Fruit fly (Drosophila melanogaster): ENCODE results near the gene CG31323.

Gene CG31323

DNA sequence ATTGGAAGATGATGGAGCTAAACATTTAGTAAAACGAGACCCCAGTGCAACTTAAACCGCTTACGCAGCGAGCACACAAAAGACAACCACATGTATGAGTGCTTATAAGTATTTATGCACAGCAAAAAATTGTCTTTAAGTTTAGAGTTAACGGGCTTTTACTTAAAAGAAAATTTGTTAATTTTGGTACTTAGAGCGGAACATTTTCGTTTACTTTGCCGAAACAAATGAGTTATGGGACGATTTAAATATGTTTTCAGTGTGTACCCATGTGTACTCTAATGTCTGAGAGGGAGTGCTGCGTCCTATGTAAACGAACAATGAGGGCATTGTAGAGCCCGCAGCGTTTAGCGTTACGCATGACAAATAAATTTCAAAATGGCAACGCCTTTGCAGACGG is 48.9 kb upstream of the CG31323 start (continued):
- TF ChIP-seq prd (optimal IDR thresholded peaks at IDR 0.05), result no peak
- TF ChIP-seq prd (GFP tag; IDR thresholded peaks at IDR 0.05), result peak; percentile 48; the same call in 2 of the 3 replicates
- TF ChIP-seq Trl (optimal IDR thresholded peaks at IDR 0.05), result no peak
- TF ChIP-seq Trl (GFP tag; optimal IDR thresholded peaks at IDR 0.05), result no peak
- no peak for TF ChIP-seq pb (GFP tag; optimal IDR thresholded peaks at IDR 0.05)
- TF ChIP-seq CG11560 (tag; IDR thresholded peaks at IDR 0.05), result 0 out of 3 replicates have a peak, but pooled peaks have one; percentile 41
- no peak for TF ChIP-seq bbx (GFP tag; IDR thresholded peaks at IDR 0.05; ENCODE audit: partially characterized antibody)
- TF ChIP-seq chn (GFP tag; optimal IDR thresholded peaks at IDR 0.05), result peak; percentile 22
- TF ChIP-seq dpn (GFP tag; optimal IDR thresholded peaks at IDR 0.05), result peak in 1 of 2 experiments; percentile 60
- no peak for TF ChIP-seq GATAe (GFP tag; conservative IDR thresholded peaks at IDR 0.05)
- TF ChIP-seq CG14441 (GFP tag; IDR thresholded peaks at IDR 0.05), result 0 out of 2 replicates have a peak, but pooled peaks have one; percentile 47
- TF ChIP-seq emc (GFP tag; optimal IDR thresholded peaks at IDR 0.05), result no peak

DNA sequence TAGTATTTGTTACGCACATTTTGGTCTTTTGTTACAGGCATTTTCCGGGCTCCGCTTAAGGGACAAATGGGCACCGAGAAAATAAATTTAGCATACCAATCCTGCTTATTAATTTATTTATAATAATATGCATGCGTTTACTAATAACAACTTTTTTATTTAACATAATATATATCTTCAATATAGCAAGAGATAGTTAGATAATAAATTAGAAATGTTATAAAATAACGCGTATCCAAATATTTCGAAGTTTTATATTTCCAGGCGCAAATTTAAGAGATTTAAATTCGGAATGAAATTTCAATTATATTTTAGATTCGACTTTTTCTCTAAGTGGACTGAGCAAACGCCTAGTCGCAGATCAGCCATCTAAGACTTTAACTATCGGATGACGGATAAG is 47.8 kb upstream of the CG31323 start:
- no peak for TF ChIP-seq CG6175 (GFP tag; IDR thresholded peaks at IDR 0.05)
- TF ChIP-seq Vsx1 (GFP tag; optimal IDR thresholded peaks at IDR 0.05), result no peak
- TF ChIP-seq abd-A (tag; optimal IDR thresholded peaks at IDR 0.05), result no peak
- no peak for TF ChIP-seq HmgZ (tag; optimal IDR thresholded peaks at IDR 0.05)
- TF ChIP-seq hth (optimal IDR thresholded peaks at IDR 0.05), result no peak
- no peak for TF ChIP-seq crp (GFP tag; optimal IDR thresholded peaks at IDR 0.05)
- no peak for TF ChIP-seq CG16815 (GFP tag; optimal IDR thresholded peaks at IDR 0.05)
- no peak for TF ChIP-seq CG5245 (GFP tag; optimal IDR thresholded peaks at IDR 0.05)
- TF ChIP-seq CHES-1-like (GFP tag; optimal IDR thresholded peaks at IDR 0.05), result no peak
- TF ChIP-seq lmd (GFP tag; IDR thresholded peaks at IDR 0.05), result 0 out of 2 replicates have a peak, but pooled peaks have one; percentile 18
- TF ChIP-seq lilli (GFP tag; optimal IDR thresholded peaks at IDR 0.05), result no peak
- TF ChIP-seq lab (GFP tag; optimal IDR thresholded peaks at IDR 0.05), result peak; percentile 48
- no peak for TF ChIP-seq NfI (GFP tag; optimal IDR thresholded peaks at IDR 0.05)
- peak; percentile 52 for TF ChIP-seq CG2678 (tag; optimal IDR thresholded peaks at IDR 0.05)
- TF ChIP-seq Med (GFP tag), result no peak
- no peak for TF ChIP-seq CG6254 (GFP tag; optimal IDR thresholded peaks at IDR 0.05)
- no peak for TF ChIP-seq CG9932 (GFP tag; IDR thresholded peaks at IDR 0.05)
- TF ChIP-seq Fer1 (GFP tag; optimal IDR thresholded peaks at IDR 0.05), result peak; percentile 13
- TF ChIP-seq CG13424 (tag; optimal IDR thresholded peaks at IDR 0.05), result peak; percentile 17
- no peak for TF ChIP-seq CG11247 (GFP tag; IDR thresholded peaks at IDR 0.05)
- peak; percentile 22 for TF ChIP-seq CG18599 (GFP tag; optimal IDR thresholded peaks at IDR 0.05)
- no peak for TF ChIP-seq sim (GFP tag; IDR thresholded peaks at IDR 0.05)
- no peak for TF ChIP-seq ro (GFP tag; IDR thresholded peaks at IDR 0.05)
- TF ChIP-seq slp2 (GFP tag; optimal IDR thresholded peaks at IDR 0.05), result no peak
- TF ChIP-seq Meics (GFP tag; optimal IDR thresholded peaks at IDR 0.05), result peak; percentile 46
- no peak for TF ChIP-seq E2f1 (GFP tag; IDR thresholded peaks at IDR 0.05)
- no peak for TF ChIP-seq CG18476 (GFP tag; optimal IDR thresholded peaks at IDR 0.05)
- TF ChIP-seq CG7839 (tag; optimal IDR thresholded peaks at IDR 0.05), result peak; percentile 46
- no peak for TF ChIP-seq zen2 (GFP tag; IDR thresholded peaks at IDR 0.05; ENCODE audit: partially characterized antibody)
- no peak for TF ChIP-seq Ravus (GFP tag; IDR thresholded peaks at IDR 0.05)
- no peak for TF ChIP-seq hbn (GFP tag; IDR thresholded peaks at IDR 0.05; ENCODE audit: partially characterized antibody)
- TF ChIP-seq Dbx (GFP tag; IDR thresholded peaks at IDR 0.05), result no peak
- TF ChIP-seq Atf3 (GFP tag; optimal IDR thresholded peaks at IDR 0.05), result no peak
- TF ChIP-seq gem (tag; optimal IDR thresholded peaks at IDR 0.05), result peak; percentile 18
- TF ChIP-seq CG17328 (GFP tag; IDR thresholded peaks at IDR 0.05), result no peak
- no peak for TF ChIP-seq Hey (tag; optimal IDR thresholded peaks at IDR 0.05)
- peak; percentile 15 for TF ChIP-seq CG2712 (tag; optimal IDR thresholded peaks at IDR 0.05)
- no peak for TF ChIP-seq CG13775 (GFP tag; optimal IDR thresholded peaks at IDR 0.05)
- peak; percentile 85 for TF ChIP-seq Ets65A (GFP tag)
- peak; percentile 6 for TF ChIP-seq CG7556 (GFP tag; optimal IDR thresholded peaks at IDR 0.05)
